Fruit fly (Drosophila melanogaster): ENCODE measurements around the gene CG42245.

dm6 chr3L:2595481-2595880 lies 36.0 kb upstream of the CG42245 start, which contains the start of gene CG16984:
- TF ChIP-seq CG17806 (tag; optimal IDR thresholded peaks at IDR 0.05): no peak
- no peak for TF ChIP-seq EcR (GFP tag; optimal IDR thresholded peaks at IDR 0.05)
- TF ChIP-seq CG4496 (GFP tag; IDR thresholded peaks at IDR 0.05): no peak

Data from whole organism, pupa.